Worm (Caenorhabditis elegans): ENCODE data around the gene fip-7.
"Not testable (repeated sequence)": the region's sequence is repeated elsewhere in the genome, so short reads cannot be mapped to it uniquely, and the experiment has no call there.

fip-7 gene

ce11 chrIV:16625909-16626308 is at the start of gene fip-7:
Gene fip-7 (plus strand): TSS chrIV:16626209.
- not testable (repeated sequence) for TF ChIP-seq lsy-12, egl-5, R02D3.7 (tag; optimal IDR thresholded peaks at IDR 0.05)

- TF ChIP-seq ama-1 (optimal IDR thresholded peaks at IDR 0.05) (no peak), nhr-23 (tag; optimal IDR thresholded peaks at IDR 0.05) (no peak), ceh-9 (tag; optimal IDR thresholded peaks at IDR 0.05) (no peak), ceh-28 (tag; optimal IDR thresholded peaks at IDR 0.05) (no peak)
Measured at ce11 chrIV:16578449-16578848, 47.6 kb upstream of the fip-7 start, which contains the start of gene Y51H4A.8. Gene Y51H4A.8 (minus strand): TSS chrIV:16578549.

ce11 chrIV:16601599-16601998 is 24.4 kb upstream of the fip-7 start:
- TF ChIP-seq nhr-237 (tag; optimal IDR thresholded peaks at IDR 0.05), result no peak
- no peak for TF ChIP-seq fkh-10 (GFP tag; optimal IDR thresholded peaks at IDR 0.05)
- no peak for TF ChIP-seq skn-1 (tag; optimal IDR thresholded peaks at IDR 0.05)
- TF ChIP-seq fkh-2 (tag; optimal IDR thresholded peaks at IDR 0.05), result no peak
- no peak for TF ChIP-seq lsy-12 (tag; optimal IDR thresholded peaks at IDR 0.05)
- TF ChIP-seq ceh-9 (tag; optimal IDR thresholded peaks at IDR 0.05), result no peak
- no peak for TF ChIP-seq zag-1 (tag; optimal IDR thresholded peaks at IDR 0.05)
- no peak for TF ChIP-seq nhr-67 (tag; optimal IDR thresholded peaks at IDR 0.05)
- TF ChIP-seq elt-3 (tag; optimal IDR thresholded peaks at IDR 0.05), result no peak

ce11 chrIV:16602676-16603075 is 23.3 kb upstream of the fip-7 start, which contains the start of gene col-137:
Gene col-137 (minus strand): TSS chrIV:16602776.
- TF ChIP-seq sea-2 (GFP tag; optimal IDR thresholded peaks at IDR 0.05), result no peak

- TF ChIP-seq egl-27 (tag; optimal IDR thresholded peaks at IDR 0.05) (no peak), eor-1 (tag; optimal IDR thresholded peaks at IDR 0.05) (no peak), nhr-11 (tag; optimal IDR thresholded peaks at IDR 0.05) (no peak), lin-15B (tag; optimal IDR thresholded peaks at IDR 0.05) (no peak), nfya-1 (tag; optimal IDR thresholded peaks at IDR 0.05; ENCODE audit: insufficient read depth) (no peak), lin-39 (tag; optimal IDR thresholded peaks at IDR 0.05) (no peak), snpc-4 (tag; optimal IDR thresholded peaks at IDR 0.05) (no peak), nhr-25 (tag; optimal IDR thresholded peaks at IDR 0.05) (no peak), egl-5 (tag; optimal IDR thresholded peaks at IDR 0.05) (no peak), lsy-12 (tag; optimal IDR thresholded peaks at IDR 0.05) (no peak), tbx-2 (tag; optimal IDR thresholded peaks at IDR 0.05) (no peak), nhr-237 (tag; optimal IDR thresholded peaks at IDR 0.05) (no peak), ama-1 (optimal IDR thresholded peaks at IDR 0.05) (no peak), ztf-4 (tag; optimal IDR thresholded peaks at IDR 0.05) (no peak), nhr-43 (tag; optimal IDR thresholded peaks at IDR 0.05; ENCODE audit: poor library complexity, severe bottlenecking) (no peak), elt-1 (tag; optimal IDR thresholded peaks at IDR 0.05) (no peak), nhr-12 (tag; optimal IDR thresholded peaks at IDR 0.05) (no peak), ceh-82 (tag; optimal IDR thresholded peaks at IDR 0.05) (no peak)
Measured at ce11 chrIV:16622522-16622921, 3.5 kb upstream of the fip-7 start.

- TF ChIP-seq ztf-11 (tag; optimal IDR thresholded peaks at IDR 0.05), result no peak
- no peak for TF ChIP-seq nhr-25 (tag; optimal IDR thresholded peaks at IDR 0.05)
- TF ChIP-seq nhr-43 (tag; optimal IDR thresholded peaks at IDR 0.05; ENCODE audit: poor library complexity, severe bottlenecking), result no peak
- TF ChIP-seq mml-1 (tag; optimal IDR thresholded peaks at IDR 0.05), result no peak
- no peak for TF ChIP-seq zag-1 (tag; optimal IDR thresholded peaks at IDR 0.05)
- no peak for TF ChIP-seq snpc-4 (tag; optimal IDR thresholded peaks at IDR 0.05)
- TF ChIP-seq ceh-9 (tag; optimal IDR thresholded peaks at IDR 0.05), result no peak
- TF ChIP-seq aly-2 (tag; optimal IDR thresholded peaks at IDR 0.05), result no peak
- TF ChIP-seq mdl-1 (tag; optimal IDR thresholded peaks at IDR 0.05), result no peak
- no peak for TF ChIP-seq ztf-4 (tag; optimal IDR thresholded peaks at IDR 0.05)
- no peak for TF ChIP-seq nfya-1 (tag; optimal IDR thresholded peaks at IDR 0.05; ENCODE audit: insufficient read depth)
Measured at ce11 chrIV:16627676-16628075, 1.7 kb downstream of the fip-7 start, which contains the start of gene fipr-28. Gene fipr-28 (plus strand): TSS chrIV:16627976.

Measured in whole organism, L3 larva.